Worm (Caenorhabditis elegans) whole organism, L1 larva: ENCODE data around the gene C49F5.6.

Experiments
- C04F5.9 ChIP-seq: sonication (generic microtip); optimal IDR thresholded peaks from 2 replicates; lab custom pipeline; 2016; ENCODE audit warnings: missing genetic modification characterization, missing compliant biosample characterization
- C16A3.4 ChIP-seq: fragments of 150-350 bp; optimal IDR thresholded peaks from 2 replicates; lab custom pipeline; 2014; ENCODE audit warnings: missing biosample characterization, missing genetic modification characterization
- F16B12.6 ChIP-seq: fragments of 150-350 bp; optimal IDR thresholded peaks from 2 replicates; lab custom pipeline; 2014; ENCODE audit warnings: missing biosample characterization, missing genetic modification characterization
- Y116A8C.19 ChIP-seq: sonication (generic microtip); optimal IDR thresholded peaks from 2 replicates; lab custom pipeline; 2016; ENCODE audit warnings: missing compliant biosample characterization, missing genetic modification characterization, borderline replicate concordance
- aha-1 ChIP-seq: fragments of 150-350 bp; optimal IDR thresholded peaks from 2 replicates; lab custom pipeline; 2014; ENCODE audit warnings: missing biosample characterization, missing genetic modification characterization
- aly-2 ChIP-seq: fragments of 150-350 bp; optimal IDR thresholded peaks from 2 replicates; lab custom pipeline; 2014; ENCODE audit warnings: missing biosample characterization, missing genetic modification characterization
- blmp-1 ChIP-seq: fragments of 150-350 bp; optimal IDR thresholded peaks from 2 replicates; lab custom pipeline; 2014; ENCODE audit warnings: missing biosample characterization, missing genetic modification characterization
- ceh-8 ChIP-seq: fragments of 200-800 bp; sonication (Bioruptor generic); optimal IDR thresholded peaks from 2 replicates; lab custom pipeline; 2018; ENCODE audit warnings: mild to moderate bottlenecking, missing genetic modification characterization, moderate library complexity, missing compliant biosample characterization
- ceh-82 ChIP-seq, 3 experiments: fragments of 150-350 bp in 1 of 3; sonication (generic microtip) in 2 of 3; optimal IDR thresholded peaks; 2 replicates each; lab custom pipeline; 2014 to 2017; ENCODE audit warnings: missing biosample characterization in 3 of 3, missing genetic modification characterization in 3 of 3
- ceh-90 ChIP-seq: sonication (generic microtip); optimal IDR thresholded peaks from 2 replicates; lab custom pipeline; 2016; ENCODE audit warnings: missing genetic modification characterization, missing compliant biosample characterization
- ces-1 ChIP-seq: fragments of 150-350 bp; optimal IDR thresholded peaks from 2 replicates; lab custom pipeline; 2014; ENCODE audit warnings: missing biosample characterization, missing genetic modification reagents, missing genetic modification characterization
- dpl-1 ChIP-seq, 3 experiments: fragments of 150-350 bp in 2 of 3; sonication (generic microtip) in 1 of 3; optimal IDR thresholded peaks; 2 replicates each; lab custom pipeline; 2014 to 2017; ENCODE audit warnings: missing biosample characterization in 3 of 3, missing genetic modification characterization in 3 of 3, missing genetic modification reagents in 3 of 3
- efl-1 ChIP-seq, 4 experiments: fragments of 150-350 bp; optimal IDR thresholded peaks in 3 of 4; peaks in 1 of 4; 1 replicate in 1 of 4; 2 replicates in 3 of 4; lab custom pipeline; 2014; ENCODE audit warnings: missing biosample characterization in 2 of 4, missing genetic modification characterization in 2 of 4, missing genetic modification reagents in 2 of 4
- egl-13 ChIP-seq: sonication (generic microtip); optimal IDR thresholded peaks from 2 replicates; lab custom pipeline; 2016; ENCODE audit warnings: missing genotype, missing genetic modification reagents, missing genetic modification characterization, missing compliant biosample characterization
- ets-5 ChIP-seq: fragments of 200-800 bp; sonication (Bioruptor generic); IDR thresholded peaks from 2 replicates; pipeline ENCODE4 v1.3.6; 2022; ENCODE audit warnings: missing genetic modification characterization, missing compliant biosample characterization
- fkh-4 ChIP-seq: sonication (generic microtip); optimal IDR thresholded peaks from 2 replicates; lab custom pipeline; 2016; ENCODE audit warnings: missing compliant biosample characterization, missing genetic modification characterization, borderline replicate concordance
- fkh-8 ChIP-seq: sonication (generic microtip); optimal IDR thresholded peaks from 2 replicates; lab custom pipeline; 2016; ENCODE audit warnings: mild to moderate bottlenecking, missing genetic modification characterization, missing compliant biosample characterization
- fos-1 ChIP-seq: fragments of 150-350 bp; optimal IDR thresholded peaks from 2 replicates; lab custom pipeline; 2014; ENCODE audit warnings: missing biosample characterization, missing genetic modification characterization
- hlh-17 ChIP-seq: fragments of 200-800 bp; sonication (Bioruptor generic); optimal IDR thresholded peaks from 2 replicates; lab custom pipeline; 2018; ENCODE audit warnings: missing genetic modification characterization, mild to moderate bottlenecking, missing compliant biosample characterization, moderate library complexity, borderline replicate concordance
- hlh-4 ChIP-seq: sonication (generic microtip); optimal IDR thresholded peaks from 2 replicates; lab custom pipeline; 2016; ENCODE audit warnings: mild to moderate bottlenecking, missing genetic modification characterization, missing compliant biosample characterization
- hpl-2 ChIP-seq: fragments of 150-350 bp; optimal IDR thresholded peaks from 2 replicates; lab custom pipeline; 2014; ENCODE audit warnings: missing biosample characterization, missing genetic modification reagents, missing genetic modification characterization
- irx-1 ChIP-seq: sonication (generic microtip); optimal IDR thresholded peaks from 2 replicates; lab custom pipeline; 2016; ENCODE audit warnings: missing genetic modification characterization, missing compliant biosample characterization
- lin-13 ChIP-seq: fragments of 150-350 bp; optimal IDR thresholded peaks from 2 replicates; lab custom pipeline; 2014; ENCODE audit warnings: missing biosample characterization, missing genetic modification reagents, missing genetic modification characterization
- lin-14 ChIP-seq: fragments of 200-800 bp; sonication (Bioruptor generic); optimal IDR thresholded peaks from 2 replicates; lab custom pipeline; 2018; ENCODE audit warnings: mild to moderate bottlenecking, missing genetic modification characterization, moderate library complexity, missing compliant biosample characterization
- lin-15B ChIP-seq: fragments of 150-350 bp; sonication (generic microtip); optimal IDR thresholded peaks from 3 replicates; lab custom pipeline; 2014; ENCODE audit warnings: missing biosample characterization, missing genetic modification characterization
- lir-3 ChIP-seq: sonication (generic microtip); optimal IDR thresholded peaks from 2 replicates; lab custom pipeline; 2016; ENCODE audit warnings: mild to moderate bottlenecking, missing genetic modification characterization, moderate library complexity, missing compliant biosample characterization; ENCODE audit not compliant: poor library complexity
- mdl-1 ChIP-seq, 2 experiments: fragments of 150-350 bp; optimal IDR thresholded peaks; 2 replicates each; lab custom pipeline; 2014 to 2017; ENCODE audit warnings: missing biosample characterization in 2 of 2, missing genetic modification characterization in 2 of 2, inconsistent platforms in 1 of 2
- nhr-11 ChIP-seq: fragments of 150-350 bp; optimal IDR thresholded peaks from 2 replicates; lab custom pipeline; 2014; ENCODE audit warnings: missing biosample characterization, missing genetic modification characterization
- nhr-12 ChIP-seq: sonication (generic microtip); optimal IDR thresholded peaks from 2 replicates; lab custom pipeline; 2017; ENCODE audit warnings: missing biosample characterization, missing genetic modification characterization
- nhr-237 ChIP-seq: fragments of 150-350 bp; optimal IDR thresholded peaks from 2 replicates; lab custom pipeline; 2014; ENCODE audit warnings: missing biosample characterization, missing genetic modification characterization
- nhr-28 ChIP-seq: fragments of 150-350 bp; optimal IDR thresholded peaks from 2 replicates; lab custom pipeline; 2014; ENCODE audit warnings: missing biosample characterization, missing genetic modification characterization
- nhr-71 ChIP-seq: sonication (generic microtip); optimal IDR thresholded peaks from 2 replicates; lab custom pipeline; 2016; ENCODE audit warnings: mild to moderate bottlenecking, missing genetic modification characterization, moderate library complexity, missing compliant biosample characterization
- nhr-84 ChIP-seq: sonication (generic microtip); optimal IDR thresholded peaks from 2 replicates; lab custom pipeline; 2017; ENCODE audit warnings: missing biosample characterization, missing genetic modification characterization
- nhr-85 ChIP-seq: sonication (generic microtip); peaks from one replicate; lab custom pipeline; 2016; ENCODE audit warnings: missing genetic modification characterization, inconsistent platforms, missing compliant biosample characterization
- nhr-90 ChIP-seq: sonication (generic microtip); optimal IDR thresholded peaks from 2 replicates; lab custom pipeline; 2016; ENCODE audit warnings: mild to moderate bottlenecking, missing genetic modification characterization, missing compliant biosample characterization; ENCODE audit not compliant: poor library complexity
- pag-3 ChIP-seq: sonication (generic microtip); optimal IDR thresholded peaks from 2 replicates; lab custom pipeline; 2017; ENCODE audit warnings: missing genetic modification characterization, mild to moderate bottlenecking, missing compliant biosample characterization, antibody characterized with exemption, borderline replicate concordance; ENCODE audit not compliant: insufficient read depth
- pax-3 ChIP-seq: fragments of 200-800 bp; sonication (Bioruptor generic); optimal IDR thresholded peaks from 2 replicates; lab custom pipeline; 2018; ENCODE audit warnings: mild to moderate bottlenecking, missing genetic modification characterization, moderate library complexity, missing compliant biosample characterization
- pqm-1 ChIP-seq: sonication (generic microtip); optimal IDR thresholded peaks from 3 replicates; lab custom pipeline; 2017; ENCODE audit warnings: missing biosample characterization, missing genetic modification characterization
- rnt-1 ChIP-seq: sonication (generic microtip); optimal IDR thresholded peaks from 2 replicates; lab custom pipeline; 2016; ENCODE audit warnings: mild to moderate bottlenecking, missing genetic modification characterization, moderate library complexity, missing compliant biosample characterization
- snu-23 ChIP-seq: sonication (generic microtip); optimal IDR thresholded peaks from 2 replicates; lab custom pipeline; 2016; ENCODE audit warnings: missing genetic modification characterization, missing compliant biosample characterization
- sox-4 ChIP-seq: sonication (generic microtip); optimal IDR thresholded peaks from 2 replicates; lab custom pipeline; 2016; ENCODE audit warnings: missing genetic modification characterization, missing compliant biosample characterization
- sptf-1 ChIP-seq: fragments of 150-350 bp; optimal IDR thresholded peaks from 2 replicates; lab custom pipeline; 2014; ENCODE audit warnings: missing biosample characterization, missing genetic modification characterization
- sup-37 ChIP-seq: fragments of 200-800 bp; sonication (Bioruptor generic); optimal IDR thresholded peaks from 2 replicates; lab custom pipeline; 2018; ENCODE audit warnings: mild to moderate bottlenecking, missing genetic modification characterization, missing compliant biosample characterization
- swsn-7 ChIP-seq: sonication (generic microtip); optimal IDR thresholded peaks from 2 replicates; lab custom pipeline; 2016; ENCODE audit warnings: missing genetic modification characterization, missing compliant biosample characterization
- tlp-1 ChIP-seq: fragments of 150-350 bp; optimal IDR thresholded peaks from 2 replicates; lab custom pipeline; 2014; ENCODE audit warnings: missing biosample characterization, missing genetic modification characterization
- unc-30 ChIP-seq: sonication (generic microtip); optimal IDR thresholded peaks from 2 replicates; lab custom pipeline; 2017; ENCODE audit warnings: missing biosample characterization, missing genetic modification characterization
- unc-62 ChIP-seq: fragments of 150-350 bp; optimal IDR thresholded peaks from 2 replicates; lab custom pipeline; 2014; ENCODE audit warnings: missing biosample characterization, missing genetic modification reagents, missing genetic modification characterization
- vab-15 ChIP-seq: sonication (generic microtip); optimal IDR thresholded peaks from 2 replicates; lab custom pipeline; 2017; ENCODE audit warnings: missing genotype, mild to moderate bottlenecking, missing genetic modification characterization, missing compliant biosample characterization
- xbp-1 ChIP-seq: sonication (generic microtip); optimal IDR thresholded peaks from 2 replicates; lab custom pipeline; 2016; ENCODE audit warnings: missing genetic modification characterization, missing compliant biosample characterization
- ztf-4 ChIP-seq: fragments of 150-350 bp; optimal IDR thresholded peaks from 2 replicates; lab custom pipeline; 2014; ENCODE audit warnings: missing biosample characterization, missing genetic modification characterization

The C49F5.6 gene

DNA sequence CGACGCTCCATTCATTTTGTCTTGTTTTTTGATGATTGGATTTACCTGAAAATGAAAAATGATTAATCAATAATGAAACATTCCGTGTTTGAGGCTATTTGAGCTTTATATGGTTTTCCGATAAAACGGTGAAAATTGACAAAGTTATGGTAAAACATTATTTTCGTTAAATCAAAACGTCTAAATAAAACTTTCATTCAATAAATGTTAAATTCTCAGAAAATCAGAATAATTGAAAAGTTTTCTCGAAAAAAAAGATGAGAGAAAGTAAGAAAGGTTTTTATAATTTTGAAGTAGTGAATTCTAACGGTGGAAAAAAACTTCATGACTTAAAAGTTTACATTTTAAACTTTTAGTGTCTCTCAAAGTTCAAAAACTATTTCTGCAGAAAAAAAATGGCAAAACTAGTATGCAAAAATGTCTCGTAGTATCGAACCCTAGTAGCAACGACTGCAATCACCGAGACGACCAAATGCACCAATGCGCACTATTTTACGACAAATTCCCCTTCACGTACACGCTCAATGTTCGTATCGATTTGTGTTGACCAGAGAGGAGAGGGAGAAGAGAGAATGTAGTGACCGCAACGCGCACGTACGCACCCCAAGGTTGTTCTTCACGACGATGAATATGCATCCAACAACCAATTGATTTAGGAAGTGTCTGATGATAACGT is 41.2 kb upstream of the C49F5.6 start, which contains the start of gene nfya-1 (continued):
- TF ChIP-seq aly-2: no peak
- TF ChIP-seq swsn-7 (tag; lab: Kevin White, UChicago): peak; percentile 43
- TF ChIP-seq nhr-237 (tag; lab: Kevin White, UChicago): no peak
- TF ChIP-seq nhr-84 (tag; lab: Kevin White, UChicago): no peak
- no peak for TF ChIP-seq lin-13 (GFP tag; lab: Kevin White, UChicago)
- TF ChIP-seq nhr-71 (tag; lab: Kevin White, UChicago): peak; percentile 45
- TF ChIP-seq blmp-1 (tag; lab: Kevin White, UChicago): peak; percentile 73
- no peak for TF ChIP-seq irx-1 (tag; lab: Kevin White, UChicago)
- TF ChIP-seq ztf-4: no peak
- peak; percentile 25 to 34 for TF ChIP-seq efl-1 (optimal IDR thresholded peaks at IDR 0.05; lab: Kevin White, UChicago)
- TF ChIP-seq efl-1 (GFP tag; optimal IDR thresholded peaks at IDR 0.05 in 1 of 2; lab: Kevin White, UChicago): peak in 1 of 2 experiments; percentile 90
- no peak for TF ChIP-seq C04F5.9 (tag; lab: Kevin White, UChicago)
- no peak for TF ChIP-seq tlp-1 (tag; lab: Kevin White, UChicago)
- no peak for TF ChIP-seq unc-30
- no peak for TF ChIP-seq vab-15 (tag; lab: Kevin White, UChicago)
- TF ChIP-seq sox-4 (tag; lab: Kevin White, UChicago): no peak
- TF ChIP-seq hlh-4 (tag; lab: Kevin White, UChicago): no peak
- TF ChIP-seq ets-5 (GFP tag; lab: Robert Waterston, UW): no peak
- TF ChIP-seq nhr-28 (tag; lab: Kevin White, UChicago): no peak
- peak in 1 of 2 experiments; percentile 35 for TF ChIP-seq mdl-1 (tag; optimal IDR thresholded peaks at IDR 0.05; lab: Kevin White, UChicago)
- peak in 2 of 3 experiments; percentile 9 to 31 for TF ChIP-seq dpl-1 (GFP tag; optimal IDR thresholded peaks at IDR 0.05; lab: Kevin White, UChicago)
- no peak for TF ChIP-seq lin-15B (tag; lab: Kevin White, UChicago)
- peak; percentile 75 for TF ChIP-seq lin-14 (GFP tag; lab: Kevin White, UChicago)
- no peak for TF ChIP-seq fos-1 (tag; lab: Kevin White, UChicago)
- TF ChIP-seq egl-13: no peak
- TF ChIP-seq pax-3 (tag; lab: Kevin White, UChicago): no peak
- peak; percentile 32 for TF ChIP-seq xbp-1 (tag; lab: Kevin White, UChicago)
- TF ChIP-seq nhr-85 (tag; lab: Kevin White, UChicago): no peak
- TF ChIP-seq rnt-1 (tag; lab: Kevin White, UChicago): peak; percentile 64
- TF ChIP-seq C16A3.4 (tag; lab: Kevin White, UChicago): peak; percentile 47
- TF ChIP-seq fkh-4 (tag; lab: Kevin White, UChicago): no peak
- TF ChIP-seq unc-62 (GFP tag; lab: Kevin White, UChicago): no peak
- TF ChIP-seq aha-1 (tag; lab: Kevin White, UChicago): no peak
- no peak for TF ChIP-seq pag-3 (tag; lab: Kevin White, UChicago)
- TF ChIP-seq ceh-90 (tag; lab: Kevin White, UChicago): no peak
- no peak for TF ChIP-seq fkh-8 (tag; lab: Kevin White, UChicago)
- TF ChIP-seq F16B12.6: peak; percentile 91
- no peak for TF ChIP-seq sptf-1 (tag; lab: Kevin White, UChicago)
- no peak for TF ChIP-seq lir-3
- TF ChIP-seq hpl-2 (GFP tag; lab: Kevin White, UChicago): no peak
- peak; percentile 73 for TF ChIP-seq snu-23
- no peak for TF ChIP-seq ces-1 (GFP tag; lab: Kevin White, UChicago)
- TF ChIP-seq Y116A8C.19 (tag; lab: Kevin White, UChicago): no peak
- no peak for TF ChIP-seq nhr-11 (tag; lab: Kevin White, UChicago)
- no peak for TF ChIP-seq sup-37 (GFP tag; lab: Kevin White, UChicago)
- peak; percentile 37 for TF ChIP-seq nhr-90 (tag; lab: Kevin White, UChicago)
- TF ChIP-seq hlh-17 (GFP tag; lab: Kevin White, UChicago): no peak
- TF ChIP-seq nhr-12 (tag; lab: Kevin White, UChicago): no peak
- TF ChIP-seq ceh-8 (GFP tag; lab: Kevin White, UChicago): peak; percentile 5
- TF ChIP-seq ceh-82 (tag; optimal IDR thresholded peaks at IDR 0.05; lab: Kevin White, UChicago): peak in 2 of 3 experiments; percentile 23 to 79
- TF ChIP-seq pqm-1 (tag; lab: Kevin White, UChicago): no peak
